Worm (Caenorhabditis elegans) whole organism, late embryonic: ENCODE results near the gene mlc-1.

Experiments
- F13H6.1 ChIP-seq: sonication (generic microtip); optimal IDR thresholded peaks from 2 replicates; lab custom pipeline; 2016; ENCODE audit warnings: missing genetic modification characterization, missing compliant biosample characterization
- T23F11.4 ChIP-seq: fragments of 200-800 bp; sonication (Bioruptor generic); optimal IDR thresholded peaks from 2 replicates; lab custom pipeline; 2018; ENCODE audit warnings: mild to moderate bottlenecking, missing genetic modification characterization, missing compliant biosample characterization
- Y22D7AL.16 ChIP-seq: sonication (generic microtip); optimal IDR thresholded peaks from 2 replicates; lab custom pipeline; 2016; ENCODE audit warnings: missing genetic modification characterization, missing compliant biosample characterization
- ahr-1 ChIP-seq: sonication (generic microtip); optimal IDR thresholded peaks from 2 replicates; lab custom pipeline; 2016; ENCODE audit warnings: missing genetic modification characterization, missing compliant biosample characterization
- ceh-18 ChIP-seq: sonication (generic microtip); optimal IDR thresholded peaks from 2 replicates; lab custom pipeline; 2016; ENCODE audit warnings: missing genetic modification characterization, missing compliant biosample characterization
- ceh-19 ChIP-seq: fragments of 200-800 bp; sonication (Bioruptor generic); optimal IDR thresholded peaks from 2 replicates; lab custom pipeline; 2018; ENCODE audit warnings: mild to moderate bottlenecking, missing genetic modification characterization, missing compliant biosample characterization
- ceh-2 ChIP-seq: sonication (generic microtip); optimal IDR thresholded peaks from 2 replicates; lab custom pipeline; 2016; ENCODE audit warnings: missing genotype, missing genetic modification characterization, missing compliant biosample characterization
- ceh-24 ChIP-seq: sonication (generic microtip); optimal IDR thresholded peaks from 2 replicates; lab custom pipeline; 2016; ENCODE audit warnings: mild to moderate bottlenecking, missing genetic modification characterization, missing compliant biosample characterization
- ceh-30 ChIP-seq: fragments of 150-350 bp; optimal IDR thresholded peaks from 2 replicates; lab custom pipeline; 2014; ENCODE audit warnings: missing biosample characterization, missing genetic modification characterization
- ceh-34 ChIP-seq: sonication (generic microtip); optimal IDR thresholded peaks from 2 replicates; lab custom pipeline; 2016; ENCODE audit warnings: mild to moderate bottlenecking, missing genetic modification characterization, missing compliant biosample characterization
- ceh-45 ChIP-seq: fragments of 200-800 bp; sonication (Bioruptor generic); IDR thresholded peaks from 2 replicates; pipeline ENCODE4 v1.3.6; 2022; ENCODE audit warnings: missing genetic modification reagents, missing genetic modification characterization, missing compliant biosample characterization
- ceh-48 ChIP-seq: sonication (generic microtip); optimal IDR thresholded peaks from 2 replicates; lab custom pipeline; 2016; ENCODE audit warnings: missing genetic modification characterization, inconsistent platforms, missing compliant biosample characterization
- ceh-6 ChIP-seq: fragments of 200-800 bp; sonication (Bioruptor generic); optimal IDR thresholded peaks from 2 replicates; lab custom pipeline; 2018; ENCODE audit warnings: mild to moderate bottlenecking, missing genetic modification characterization, missing compliant biosample characterization
- che-1 ChIP-seq: sonication (generic microtip); optimal IDR thresholded peaks from 2 replicates; lab custom pipeline; 2016; ENCODE audit warnings: mild to moderate bottlenecking, missing genetic modification characterization, missing compliant biosample characterization
- dmd-4 ChIP-seq: sonication (generic microtip); optimal IDR thresholded peaks from 2 replicates; lab custom pipeline; 2016; ENCODE audit warnings: borderline replicate concordance, missing genetic modification characterization, missing compliant biosample characterization
- elt-2 ChIP-seq: sonication (generic microtip); optimal IDR thresholded peaks from 2 replicates; lab custom pipeline; 2016; ENCODE audit warnings: missing genetic modification reagents, missing genetic modification characterization, missing compliant biosample characterization
- elt-4 ChIP-seq: sonication (generic microtip); optimal IDR thresholded peaks from 2 replicates; lab custom pipeline; 2016; ENCODE audit warnings: missing genetic modification characterization, missing compliant biosample characterization
- fax-1 ChIP-seq: sonication (generic microtip); optimal IDR thresholded peaks from 2 replicates; lab custom pipeline; 2016; ENCODE audit warnings: missing genotype, missing genetic modification characterization, missing compliant biosample characterization
- fkh-10 ChIP-seq: fragments of 150-350 bp; optimal IDR thresholded peaks from 2 replicates; lab custom pipeline; 2014; ENCODE audit warnings: missing biosample characterization, missing genetic modification reagents, missing genetic modification characterization
- fkh-6 ChIP-seq: sonication (generic microtip); optimal IDR thresholded peaks from 2 replicates; lab custom pipeline; 2016; ENCODE audit warnings: missing genetic modification characterization, missing compliant biosample characterization
- hlh-13 ChIP-seq: fragments of 200-800 bp; sonication (Bioruptor generic); optimal IDR thresholded peaks from 2 replicates; lab custom pipeline; 2018; ENCODE audit warnings: mild to moderate bottlenecking, missing genetic modification characterization, missing compliant biosample characterization
- hlh-30 ChIP-seq: sonication (generic microtip); optimal IDR thresholded peaks from 2 replicates; lab custom pipeline; 2017; ENCODE audit warnings: antibody characterized with exemption, missing genetic modification characterization, missing compliant biosample characterization; ENCODE audit not compliant: insufficient read depth
- hlh-6 ChIP-seq: sonication (generic microtip); optimal IDR thresholded peaks from 2 replicates; lab custom pipeline; 2016; ENCODE audit warnings: missing genotype, missing genetic modification characterization, missing compliant biosample characterization
- lin-11 ChIP-seq: fragments of 200-800 bp; sonication (Bioruptor generic); optimal IDR thresholded peaks from 2 replicates; lab custom pipeline; 2018; ENCODE audit warnings: mild to moderate bottlenecking, missing genetic modification characterization, missing compliant biosample characterization
- mec-3 ChIP-seq: sonication (generic microtip); optimal IDR thresholded peaks from 2 replicates; lab custom pipeline; 2016; ENCODE audit warnings: borderline replicate concordance, missing genetic modification characterization, missing compliant biosample characterization
- nhr-11 ChIP-seq: fragments of 150-350 bp; optimal IDR thresholded peaks from 2 replicates; lab custom pipeline; 2014; ENCODE audit warnings: missing biosample characterization, missing genetic modification characterization
- npax-4 ChIP-seq: sonication (generic microtip); optimal IDR thresholded peaks from 2 replicates; lab custom pipeline; 2016; ENCODE audit warnings: missing genetic modification characterization, missing compliant biosample characterization
- pag-3 ChIP-seq: sonication (generic microtip); optimal IDR thresholded peaks from 2 replicates; lab custom pipeline; 2016; ENCODE audit warnings: missing compliant biosample characterization, missing genetic modification characterization, borderline replicate concordance
- pat-9 ChIP-seq: fragments of 200-800 bp; sonication (Bioruptor generic); optimal IDR thresholded peaks from 2 replicates; lab custom pipeline; 2018; ENCODE audit warnings: mild to moderate bottlenecking, missing genetic modification characterization, moderate library complexity, missing compliant biosample characterization
- pax-1 ChIP-seq: fragments of 150-350 bp; optimal IDR thresholded peaks from 2 replicates; lab custom pipeline; 2014; ENCODE audit warnings: missing biosample characterization, missing genetic modification characterization
- pha-4 ChIP-seq: fragments of 150-350 bp; optimal IDR thresholded peaks from 2 replicates; lab custom pipeline; 2018; ENCODE audit warnings: missing biosample characterization, missing genetic modification reagents, missing genetic modification characterization
- pqm-1 ChIP-seq: sonication (generic microtip); optimal IDR thresholded peaks from 2 replicates; lab custom pipeline; 2016; ENCODE audit warnings: missing genetic modification characterization, missing compliant biosample characterization
- pros-1 ChIP-seq: fragments of 150-350 bp; optimal IDR thresholded peaks from 2 replicates; lab custom pipeline; 2014; ENCODE audit warnings: missing biosample characterization, missing genetic modification reagents, missing genetic modification characterization
- rnt-1 ChIP-seq: sonication (generic microtip); optimal IDR thresholded peaks from 2 replicates; lab custom pipeline; 2016; ENCODE audit warnings: missing genetic modification characterization, missing compliant biosample characterization
- sdc-2 ChIP-seq: sonication (generic microtip); optimal IDR thresholded peaks from 2 replicates; lab custom pipeline; 2016; ENCODE audit warnings: missing genotype, missing genetic modification characterization, missing compliant biosample characterization
- sox-2 ChIP-seq: fragments of 200-800 bp; sonication (Bioruptor generic); IDR thresholded peaks from 2 replicates; pipeline ENCODE4 v1.3.6; 2022; ENCODE audit warnings: missing genetic modification reagents, missing genetic modification characterization, missing compliant biosample characterization
- sox-4 ChIP-seq: sonication (generic microtip); optimal IDR thresholded peaks from 2 replicates; lab custom pipeline; 2017; ENCODE audit warnings: mild to moderate bottlenecking, missing genetic modification characterization, inconsistent platforms, missing compliant biosample characterization
- tbx-2 ChIP-seq: sonication (generic microtip); optimal IDR thresholded peaks from 2 replicates; lab custom pipeline; 2016; ENCODE audit warnings: missing genetic modification characterization, missing compliant biosample characterization
- ttx-3 ChIP-seq: sonication (generic microtip); optimal IDR thresholded peaks from 2 replicates; lab custom pipeline; 2016; ENCODE audit warnings: missing genetic modification reagents, missing genetic modification characterization, missing compliant biosample characterization
- unc-42 ChIP-seq: sonication (generic microtip); optimal IDR thresholded peaks from 2 replicates; lab custom pipeline; 2016; ENCODE audit warnings: missing genotype, missing genetic modification characterization, missing compliant biosample characterization
- unc-55 ChIP-seq: sonication (generic microtip); optimal IDR thresholded peaks from 2 replicates; lab custom pipeline; 2017; ENCODE audit warnings: missing biosample characterization, missing genetic modification reagents, missing genetic modification characterization
- unc-86 ChIP-seq: sonication (generic microtip); optimal IDR thresholded peaks from 2 replicates; lab custom pipeline; 2016; ENCODE audit warnings: missing genetic modification characterization, missing compliant biosample characterization

Gene mlc-1

ce11 chrX:17458887-17459286, at the start of gene mlc-1:
Gene mlc-1 (plus strand): TSS chrX:17459210.
- TF ChIP-seq elt-4 (tag; lab: Kevin White, UChicago), result no peak
- peak; percentile 51 for TF ChIP-seq rnt-1 (tag; lab: Kevin White, UChicago)
- TF ChIP-seq hlh-30 (tag; lab: Kevin White, UChicago), result no peak
- peak; percentile 73 for TF ChIP-seq ceh-18
- no peak for TF ChIP-seq sox-4 (tag; lab: Kevin White, UChicago)
- no peak for TF ChIP-seq pqm-1
- no peak for TF ChIP-seq pax-1 (tag; lab: Kevin White, UChicago)
- no peak for TF ChIP-seq ttx-3 (tag; lab: Kevin White, UChicago)
- TF ChIP-seq fkh-6, result no peak
- TF ChIP-seq ceh-34 (tag; lab: Kevin White, UChicago), result peak; percentile 27
- TF ChIP-seq pag-3 (tag; lab: Kevin White, UChicago), result no peak
- no peak for TF ChIP-seq ahr-1 (tag; lab: Kevin White, UChicago)
- no peak for TF ChIP-seq elt-2 (tag; lab: Kevin White, UChicago)
- no peak for TF ChIP-seq fax-1 (tag; lab: Kevin White, UChicago)
- TF ChIP-seq pat-9, result peak; percentile 60
- TF ChIP-seq ceh-19 (GFP tag; lab: Kevin White, UChicago), result no peak
- no peak for TF ChIP-seq T23F11.4 (GFP tag; lab: Kevin White, UChicago)
- no peak for TF ChIP-seq lin-11 (tag; lab: Kevin White, UChicago)
- TF ChIP-seq ceh-24 (tag; lab: Kevin White, UChicago), result no peak
- no peak for TF ChIP-seq ceh-48 (tag; lab: Kevin White, UChicago)
- no peak for TF ChIP-seq unc-86 (tag; lab: Kevin White, UChicago)
- no peak for TF ChIP-seq nhr-11 (tag; lab: Kevin White, UChicago)
- no peak for TF ChIP-seq fkh-10 (GFP tag; lab: Kevin White, UChicago)
- TF ChIP-seq hlh-6, result no peak
- no peak for TF ChIP-seq sdc-2 (tag; lab: Kevin White, UChicago)
- TF ChIP-seq tbx-2 (tag; lab: Kevin White, UChicago), result peak; percentile 3
- TF ChIP-seq ceh-6, result no peak
- TF ChIP-seq F13H6.1 (tag; lab: Kevin White, UChicago), result no peak
- no peak for TF ChIP-seq sox-2 (GFP tag; lab: Robert Waterston, UW)
- TF ChIP-seq unc-42 (tag; lab: Kevin White, UChicago), result no peak
- no peak for TF ChIP-seq ceh-30 (tag; lab: Kevin White, UChicago)
- no peak for TF ChIP-seq mec-3
- TF ChIP-seq dmd-4 (tag; lab: Kevin White, UChicago), result no peak
- no peak for TF ChIP-seq ceh-2
- TF ChIP-seq ceh-45 (GFP tag; lab: Robert Waterston, UW), result no peak
- no peak for TF ChIP-seq che-1 (tag; lab: Kevin White, UChicago)
- TF ChIP-seq unc-55 (GFP tag; lab: Kevin White, UChicago), result no peak
- no peak for TF ChIP-seq npax-4 (tag; lab: Kevin White, UChicago)
- no peak for TF ChIP-seq Y22D7AL.16 (tag; lab: Kevin White, UChicago)
- TF ChIP-seq pros-1 (tag; lab: Kevin White, UChicago), result no peak

DNA sequence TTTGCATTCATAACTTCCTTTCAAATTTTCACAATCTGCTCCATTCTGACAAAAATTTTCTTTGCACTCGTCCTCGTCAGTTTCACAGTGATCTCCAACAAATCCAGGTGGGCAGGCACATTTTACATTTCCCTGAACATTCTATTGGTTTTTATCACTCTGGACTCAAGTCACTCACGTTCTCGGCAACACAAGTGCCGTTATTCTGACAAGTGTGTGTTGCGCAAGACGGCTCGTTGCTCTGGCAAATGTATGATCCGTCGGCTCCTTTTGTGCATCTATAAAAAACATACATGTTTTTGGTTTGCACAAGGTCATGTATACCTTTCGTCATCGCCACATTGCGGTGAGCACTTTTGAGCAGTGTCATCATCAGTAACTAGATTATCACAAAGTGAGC, 46.4 kb upstream of the mlc-1 start:
- no peak for TF ChIP-seq pha-4 (tag; lab: Kevin White, UChicago)

ce11 chrX:17413868-17414267, 45.1 kb upstream of the mlc-1 start, which contains the start of gene crb-1:
Gene crb-1 (minus strand): TSS chrX:17414014.
- no peak for TF ChIP-seq ceh-6
- no peak for TF ChIP-seq fkh-10 (GFP tag; lab: Kevin White, UChicago)
- no peak for TF ChIP-seq che-1 (tag; lab: Kevin White, UChicago)
- no peak for TF ChIP-seq hlh-13 (GFP tag; lab: Kevin White, UChicago)
